Fruit fly (Drosophila melanogaster) whole organism, pupa: Measurements from ENCODE around the gene mRpS31.

Experiments
- CG10348 ChIP-seq: fragments of 200-800 bp; sonication (Bioruptor generic); IDR thresholded peaks from 2 replicates; pipeline ENCODE4 v1.3.6; 2022; ENCODE audit warnings: missing biosample characterization, missing genetic modification characterization
- CG12605 ChIP-seq: fragments of 200-800 bp; sonication (Bioruptor generic); IDR thresholded peaks from 2 replicates; pipeline ENCODE4 v1.3.6; 2022; ENCODE audit warnings: missing biosample characterization, missing genetic modification characterization
- CG13204 ChIP-seq: fragments of 200-800 bp; sonication (Bioruptor generic); optimal IDR thresholded peaks from 2 replicates; lab custom pipeline; 2018; ENCODE audit warnings: missing biosample characterization, mild to moderate bottlenecking, missing genetic modification characterization, moderate library complexity
- CG14655 ChIP-seq: fragments of 200-800 bp; sonication (Bioruptor generic); optimal IDR thresholded peaks from 3 replicates; lab custom pipeline; 2017; ENCODE audit warnings: mild to moderate bottlenecking, missing biosample characterization, missing genetic modification reagents, missing genetic modification characterization
- CG15710 ChIP-seq: fragments of 200-800 bp; sonication (Bioruptor generic); optimal IDR thresholded peaks from 2 replicates; lab custom pipeline; 2018; ENCODE audit warnings: missing biosample characterization, mild to moderate bottlenecking, missing genetic modification characterization, moderate library complexity
- CG17806 ChIP-seq: fragments of 200-800 bp; sonication (Bioruptor generic); optimal IDR thresholded peaks from 2 replicates; lab custom pipeline; 2018; ENCODE audit warnings: missing biosample characterization, mild to moderate bottlenecking, missing genetic modification characterization, moderate library complexity
- CG32121 ChIP-seq: fragments of 200-800 bp; sonication (Bioruptor generic); IDR thresholded peaks from 2 replicates; pipeline ENCODE4 v1.3.6; 2022; ENCODE audit warnings: missing biosample characterization, missing genetic modification characterization
- CG34367 ChIP-seq: fragments of 200-800 bp; sonication (Bioruptor generic); optimal IDR thresholded peaks from 2 replicates; lab custom pipeline; 2018; ENCODE audit warnings: missing biosample characterization, mild to moderate bottlenecking, missing genetic modification characterization
- CG4496 ChIP-seq: fragments of 200-800 bp; sonication (Bioruptor generic); IDR thresholded peaks from 3 replicates; pipeline ENCODE4 v1.3.6; 2022; ENCODE audit warnings: missing biosample characterization, missing genetic modification characterization
- CG8159 ChIP-seq: fragments of 200-800 bp; sonication (Bioruptor generic); optimal IDR thresholded peaks from 3 replicates; lab custom pipeline; 2018; ENCODE audit warnings: missing biosample characterization, mild to moderate bottlenecking, missing genetic modification characterization, moderate library complexity
- CG8301 ChIP-seq: fragments of 200-800 bp; sonication (Bioruptor generic); optimal IDR thresholded peaks from 2 replicates; lab custom pipeline; 2018; ENCODE audit warnings: missing biosample characterization, mild to moderate bottlenecking, missing genetic modification characterization
- CG9948 ChIP-seq: fragments of 200-800 bp; sonication (Bioruptor generic); optimal IDR thresholded peaks from 2 replicates; lab custom pipeline; 2018; ENCODE audit warnings: missing biosample characterization, mild to moderate bottlenecking, missing genetic modification characterization, moderate library complexity
- D1 ChIP-seq: fragments of 200-800 bp; sonication (Bioruptor generic); optimal IDR thresholded peaks from 2 replicates; lab custom pipeline; 2018; ENCODE audit warnings: missing biosample characterization, mild to moderate bottlenecking, missing genetic modification characterization, moderate library complexity
- EcR ChIP-seq: fragments of 200-800 bp; sonication (Bioruptor generic); optimal IDR thresholded peaks from 3 replicates; lab custom pipeline; 2019; ENCODE audit warnings: missing biosample characterization, missing genetic modification characterization, mild to moderate bottlenecking, moderate library complexity, missing genetic modification reagents
- Ets98B ChIP-seq: fragments of 200-800 bp; sonication (Bioruptor generic); IDR thresholded peaks from 2 replicates; pipeline ENCODE4 v1.3.6; 2022; ENCODE audit warnings: missing biosample characterization, missing genetic modification characterization
- Pif1A ChIP-seq: fragments of 200-800 bp; sonication (Bioruptor generic); optimal IDR thresholded peaks from 3 replicates; lab custom pipeline; 2016; ENCODE audit warnings: missing biosample characterization, missing genetic modification characterization
- Pif1B ChIP-seq: fragments of 200-800 bp; sonication (Bioruptor generic); optimal IDR thresholded peaks from 3 replicates; lab custom pipeline; 2016; ENCODE audit warnings: missing biosample characterization, missing genetic modification characterization
- Snoo ChIP-seq: fragments of 200-800 bp; sonication (Bioruptor generic); optimal IDR thresholded peaks from 3 replicates; lab custom pipeline; 2017; ENCODE audit warnings: missing biosample characterization, mild to moderate bottlenecking, missing genetic modification characterization, inconsistent platforms
- fd96Ca ChIP-seq: fragments of 200-800 bp; sonication (Bioruptor generic); IDR thresholded peaks from 3 replicates; pipeline ENCODE4 v1.3.6; 2022; ENCODE audit warnings: missing biosample characterization, missing genetic modification characterization
- gl ChIP-seq: fragments of 200-800 bp; sonication (Bioruptor generic); optimal IDR thresholded peaks from 2 replicates; lab custom pipeline; 2018; ENCODE audit warnings: missing biosample characterization, mild to moderate bottlenecking, missing genetic modification characterization
- rn ChIP-seq: fragments of 200-800 bp; sonication (Bioruptor generic); IDR thresholded peaks from 2 replicates; pipeline ENCODE4 v1.3.6; 2022; ENCODE audit warnings: missing biosample characterization, missing genetic modification characterization

The mRpS31 gene

DNA sequence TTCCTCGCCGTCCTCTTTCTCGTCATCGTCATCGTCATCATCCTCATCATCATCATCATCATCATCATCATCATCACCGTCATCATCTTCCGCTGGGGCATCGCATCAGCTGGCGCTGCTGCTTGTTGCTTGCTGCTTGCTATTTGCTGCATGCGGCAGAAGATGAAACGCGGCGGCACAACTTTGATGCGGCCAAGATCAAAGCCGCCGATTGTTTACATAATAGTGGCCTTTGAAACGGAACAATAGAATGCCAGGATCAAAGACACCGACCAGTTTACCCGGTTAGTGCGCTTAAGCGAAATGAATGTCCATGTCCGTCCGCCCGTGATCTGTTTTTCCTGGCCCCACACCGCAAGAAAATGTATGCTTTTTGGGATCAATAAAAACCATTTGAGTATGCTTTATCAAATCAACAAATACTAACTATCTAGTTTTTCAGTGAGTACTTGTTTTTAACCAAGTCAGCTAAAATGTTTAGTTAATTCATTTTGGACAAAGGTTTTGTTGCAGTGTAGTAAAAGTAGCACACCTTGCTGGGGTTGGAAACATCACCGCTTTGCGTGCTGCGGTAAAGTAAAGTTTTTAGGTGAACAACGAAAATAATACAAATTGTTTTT, 16.2 kb downstream of the mRpS31 start:
- TF ChIP-seq gl (tag; lab: Kevin White, UChicago): no peak
- TF ChIP-seq Ets98B (GFP tag; lab: Robert Waterston, UW): peak; percentile 40; the same call in 1 of the 2 replicates
- TF ChIP-seq Pif1A (GFP tag; lab: Kevin White, UChicago): peak; percentile 61
- peak; percentile 31 for TF ChIP-seq CG34367
- peak; percentile 43 for TF ChIP-seq CG9948
- no peak for TF ChIP-seq rn (GFP tag; lab: Robert Waterston, UW)
- TF ChIP-seq CG13204 (GFP tag; lab: Kevin White, UChicago): no peak
- peak; percentile 58 for TF ChIP-seq CG8159 (tag; lab: Kevin White, UChicago)
- TF ChIP-seq CG14655: peak; percentile 66
- no peak for TF ChIP-seq CG10348 (GFP tag; lab: Robert Waterston, UW)
- TF ChIP-seq Pif1B: peak; percentile 40
- TF ChIP-seq D1: no peak
- peak; percentile 68 for TF ChIP-seq CG8301
- TF ChIP-seq CG15710 (tag; lab: Kevin White, UChicago): peak; percentile 44
- no peak for TF ChIP-seq CG32121 (GFP tag; lab: Robert Waterston, UW)
- no peak for TF ChIP-seq CG12605
- TF ChIP-seq fd96Ca (GFP tag; lab: Robert Waterston, UW): peak; percentile 60; the same call in 2 of the 3 replicates
- TF ChIP-seq CG17806 (tag; lab: Kevin White, UChicago): peak; percentile 55
- peak; percentile 51; the same call in 1 of the 3 replicates for TF ChIP-seq CG4496 (GFP tag; lab: Robert Waterston, UW)
- TF ChIP-seq EcR (GFP tag; lab: Kevin White, UChicago): no peak
- TF ChIP-seq Snoo (tag; lab: Kevin White, UChicago): no peak

DNA sequence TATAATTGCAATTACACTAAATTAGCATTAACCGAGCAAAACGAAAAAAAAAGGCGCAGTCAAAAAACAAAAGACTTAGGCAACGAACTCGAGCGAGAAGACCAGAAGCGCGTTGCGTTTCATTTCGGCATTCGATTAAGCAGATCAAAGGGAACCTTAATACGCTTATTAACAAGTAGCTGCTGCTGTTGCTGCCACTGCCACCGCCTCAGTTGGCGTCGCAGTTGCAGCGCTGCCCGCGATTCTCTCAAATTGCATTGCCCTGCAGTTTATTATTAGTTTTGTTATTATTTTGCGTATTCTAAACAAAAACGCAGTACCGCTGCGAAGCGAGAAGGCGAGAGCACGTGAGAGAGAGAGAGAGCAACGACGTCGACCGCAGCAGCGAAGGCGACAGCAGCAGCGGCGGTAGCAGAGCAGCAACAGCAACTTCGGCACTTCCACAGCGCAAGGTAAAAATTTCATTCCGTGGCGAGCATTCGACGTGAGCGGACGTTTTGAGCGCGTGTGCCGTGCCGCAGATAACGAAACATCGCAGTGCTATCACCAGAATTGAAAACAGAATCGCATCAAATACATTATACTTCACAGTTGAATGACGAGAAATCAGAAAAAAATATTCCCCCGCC, 18.1 kb downstream of the mRpS31 start, which contains the start of gene Notum:
TSS of gene Notum (plus strand) at position 461 of the 629 bp plus-strand sequence.
- TF ChIP-seq CG13204 (GFP tag; lab: Kevin White, UChicago): peak; percentile 76
- TF ChIP-seq Ets98B (GFP tag; lab: Robert Waterston, UW): peak; percentile 19; the same call in 1 of the 2 replicates
- no peak for TF ChIP-seq CG14655

DNA sequence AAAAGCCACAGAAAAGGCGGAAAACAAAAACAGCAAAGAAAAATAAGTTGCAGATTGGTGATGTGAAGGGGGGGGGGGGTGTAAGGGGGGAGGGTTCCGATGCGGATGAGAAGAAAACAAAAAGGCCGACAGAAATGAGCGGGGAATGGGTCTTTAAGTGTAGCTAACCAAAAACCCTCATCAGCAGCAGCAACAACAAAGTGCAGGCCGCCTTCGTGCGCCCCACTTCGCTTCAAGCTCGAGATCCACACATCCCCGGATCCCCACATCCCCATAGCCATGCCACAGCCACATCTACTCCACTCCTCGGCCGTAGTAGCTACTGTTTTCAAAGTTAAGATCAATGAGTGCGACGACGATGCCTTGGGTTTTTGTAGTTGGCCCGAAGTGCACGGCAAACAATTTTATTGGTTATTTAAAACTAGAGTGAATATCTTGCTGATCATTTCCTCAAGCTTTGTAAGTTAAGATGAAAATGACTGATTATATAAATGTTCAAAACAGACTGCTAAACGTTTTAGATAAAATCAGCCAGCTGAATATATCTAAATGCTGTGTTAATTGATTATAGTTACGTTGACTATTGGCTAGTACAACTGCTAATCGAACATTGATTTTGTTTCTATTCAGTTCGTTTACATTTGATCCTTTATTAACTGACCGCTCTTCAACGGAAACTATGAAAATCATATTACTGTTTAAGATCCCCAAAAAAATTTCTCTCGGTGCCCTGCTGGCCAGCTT, 19.5 kb downstream of the mRpS31 start:
- TF ChIP-seq CG8301 (peak; percentile 50), CG9948 (peak; percentile 56), Pif1B (peak; percentile 32), CG8159 (tag; lab: Kevin White, UChicago) (peak; percentile 71), CG34367 (peak; percentile 42), Pif1A (GFP tag; lab: Kevin White, UChicago) (peak; percentile 67), gl (tag; lab: Kevin White, UChicago) (no peak), CG12605 (no peak), CG14655 (peak; percentile 58), fd96Ca (GFP tag; lab: Robert Waterston, UW) (peak; percentile 16; the same call in 1 of the 3 replicates), CG15710 (tag; lab: Kevin White, UChicago) (peak; percentile 56), Snoo (tag; lab: Kevin White, UChicago) (peak; percentile 59), EcR (GFP tag; lab: Kevin White, UChicago) (no peak), CG10348 (GFP tag; lab: Robert Waterston, UW) (no peak), rn (GFP tag; lab: Robert Waterston, UW) (no peak), D1 (no peak), CG4496 (GFP tag; lab: Robert Waterston, UW) (no peak), CG32121 (GFP tag; lab: Robert Waterston, UW) (no peak), Ets98B (GFP tag; lab: Robert Waterston, UW) (no peak), CG17806 (tag; lab: Kevin White, UChicago) (peak; percentile 59), CG13204 (GFP tag; lab: Kevin White, UChicago) (peak; percentile 66)

DNA sequence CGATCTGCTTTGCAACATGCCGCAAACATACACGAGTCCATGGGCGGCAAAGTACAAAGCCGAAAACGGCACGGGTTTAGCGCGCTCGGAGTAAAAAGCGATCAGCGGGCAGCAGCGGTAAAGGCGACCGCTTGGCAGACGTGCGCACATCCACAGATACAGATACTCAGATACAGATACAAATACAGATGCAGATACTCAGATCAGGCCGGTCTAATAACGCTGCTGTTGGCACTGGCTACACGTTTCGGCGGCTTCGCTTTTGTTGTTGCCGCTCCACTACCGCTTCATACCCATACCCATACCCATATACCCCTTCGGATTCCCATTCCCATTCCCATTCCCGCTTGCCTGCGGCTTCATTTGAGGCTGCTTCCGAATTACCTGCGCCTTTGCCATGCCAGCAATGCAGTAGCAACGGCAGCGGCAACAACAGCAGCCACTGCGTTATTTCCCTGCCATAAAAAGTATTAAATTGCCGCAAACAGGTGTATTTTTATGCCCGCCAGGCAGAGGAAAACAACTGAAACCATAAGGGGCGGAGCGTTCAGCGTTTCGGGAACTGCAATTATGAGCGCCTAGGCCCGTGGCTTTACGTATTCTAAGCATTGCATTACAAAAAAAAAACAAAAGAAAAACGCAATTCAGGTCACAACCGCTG, 20.2 kb downstream of the mRpS31 start:
- peak; percentile 52 for TF ChIP-seq CG13204 (GFP tag; lab: Kevin White, UChicago)
- TF ChIP-seq Pif1B: no peak

DNA sequence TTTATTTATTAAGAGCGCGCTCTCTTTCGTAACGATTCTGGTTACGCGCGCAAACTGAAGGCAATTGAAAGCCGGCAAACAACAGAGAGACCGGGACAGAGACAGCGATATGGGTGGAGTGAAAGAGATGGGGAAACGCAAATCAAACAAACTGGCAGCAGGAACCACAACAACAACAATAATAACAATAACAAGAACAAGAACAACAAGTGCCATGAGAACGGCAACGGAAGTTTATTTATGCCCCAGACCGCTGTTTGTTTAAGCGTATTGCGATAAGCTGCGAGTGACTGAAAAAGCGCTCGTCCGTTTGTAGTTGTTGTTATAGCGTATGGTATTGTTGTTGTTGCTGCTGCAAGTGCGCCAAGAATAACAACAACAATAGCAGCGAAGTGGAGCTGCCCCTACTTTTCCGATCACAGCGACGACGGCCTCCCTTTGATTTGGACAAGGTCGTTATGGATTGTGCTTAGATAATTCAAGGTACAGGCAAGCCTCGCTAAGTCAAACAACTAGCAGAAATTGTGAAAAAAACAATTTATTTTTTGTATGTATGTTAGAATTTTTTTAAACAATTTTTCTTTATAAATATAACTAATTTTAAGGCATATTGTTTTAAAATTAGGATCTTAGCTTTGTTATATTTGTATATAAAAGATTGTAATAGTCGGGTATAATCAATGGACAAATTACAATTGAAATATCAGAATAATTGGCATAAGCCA, 21.2 kb downstream of the mRpS31 start:
- TF ChIP-seq EcR (GFP tag; lab: Kevin White, UChicago) (no peak), D1 (no peak), CG9948 (no peak), CG12605 (no peak), Pif1A (GFP tag; lab: Kevin White, UChicago) (peak; percentile 50), Snoo (tag; lab: Kevin White, UChicago) (peak; percentile 6), CG10348 (GFP tag; lab: Robert Waterston, UW) (no peak), CG13204 (GFP tag; lab: Kevin White, UChicago) (peak; percentile 51), CG15710 (tag; lab: Kevin White, UChicago) (no peak), rn (GFP tag; lab: Robert Waterston, UW) (no peak), CG4496 (GFP tag; lab: Robert Waterston, UW) (no peak), CG8301 (no peak), CG8159 (tag; lab: Kevin White, UChicago) (no peak), CG34367 (peak; percentile 7), gl (tag; lab: Kevin White, UChicago) (peak; percentile 20), CG32121 (GFP tag; lab: Robert Waterston, UW) (no peak), CG17806 (tag; lab: Kevin White, UChicago) (no peak), Ets98B (GFP tag; lab: Robert Waterston, UW) (0 out of 2 replicates have a peak, but pooled peaks have one; percentile 16), fd96Ca (GFP tag; lab: Robert Waterston, UW) (peak; percentile 54; the same call in 2 of the 3 replicates), Pif1B (peak; percentile 32), CG14655 (peak; percentile 35)
- TF ChIP-seq, all 21 proteins: peak for 9
